Worm (Caenorhabditis elegans): ENCODE data around the gene marg-1.

DNA sequence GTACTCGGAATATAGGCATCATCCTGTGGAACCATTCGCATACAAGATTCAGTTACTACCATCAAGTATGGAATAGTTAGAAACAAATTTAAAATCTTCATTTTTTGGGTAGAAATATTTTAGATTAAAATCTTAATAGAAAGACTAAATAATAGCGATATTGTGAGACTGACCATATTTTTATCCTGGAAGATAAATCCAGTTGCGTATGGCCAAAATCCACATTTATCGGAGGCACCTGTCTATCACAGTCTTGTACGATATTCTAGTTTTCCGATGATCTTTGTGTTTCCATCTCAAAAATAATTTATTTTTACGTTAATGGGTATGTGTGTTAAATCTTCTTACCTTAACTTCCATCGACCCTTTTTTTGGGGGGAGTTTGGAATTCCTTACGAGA, 16.6 kb downstream of the marg-1 start, which contains the start of gene F47B7.3:
- TF ChIP-seq ets-4 (tag; optimal IDR thresholded peaks at IDR 0.05): no peak
- no peak for TF ChIP-seq hlh-15 (tag; optimal IDR thresholded peaks at IDR 0.05)

Measured in whole organism, late embryonic.